Worm (Caenorhabditis elegans): ENCODE data around the gene F13H8.2.

- TF ChIP-seq elt-3 (tag; optimal IDR thresholded peaks at IDR 0.05) = no peak
- no peak for TF ChIP-seq tbx-2 (tag; optimal IDR thresholded peaks at IDR 0.05)
- TF ChIP-seq ceh-16 (tag; optimal IDR thresholded peaks at IDR 0.05) = no peak
- no peak for TF ChIP-seq jun-1 (tag; optimal IDR thresholded peaks at IDR 0.05)
- TF ChIP-seq unc-62 (GFP tag; optimal IDR thresholded peaks at IDR 0.05) = no peak
- no peak for TF ChIP-seq lin-39 (tag; optimal IDR thresholded peaks at IDR 0.05)
- TF ChIP-seq egl-27 (tag; optimal IDR thresholded peaks at IDR 0.05) = no peak
- TF ChIP-seq fos-1 (tag; optimal IDR thresholded peaks at IDR 0.05) = no peak
These were observed 28.4 kb upstream of the F13H8.2 start, which contains the start of gene T24H7.8 for ce11 chrII:6241758-6242157.
